Fruit fly (Drosophila melanogaster): Measurements from ENCODE around the gene CG31251.

Gene CG31251

DNA sequence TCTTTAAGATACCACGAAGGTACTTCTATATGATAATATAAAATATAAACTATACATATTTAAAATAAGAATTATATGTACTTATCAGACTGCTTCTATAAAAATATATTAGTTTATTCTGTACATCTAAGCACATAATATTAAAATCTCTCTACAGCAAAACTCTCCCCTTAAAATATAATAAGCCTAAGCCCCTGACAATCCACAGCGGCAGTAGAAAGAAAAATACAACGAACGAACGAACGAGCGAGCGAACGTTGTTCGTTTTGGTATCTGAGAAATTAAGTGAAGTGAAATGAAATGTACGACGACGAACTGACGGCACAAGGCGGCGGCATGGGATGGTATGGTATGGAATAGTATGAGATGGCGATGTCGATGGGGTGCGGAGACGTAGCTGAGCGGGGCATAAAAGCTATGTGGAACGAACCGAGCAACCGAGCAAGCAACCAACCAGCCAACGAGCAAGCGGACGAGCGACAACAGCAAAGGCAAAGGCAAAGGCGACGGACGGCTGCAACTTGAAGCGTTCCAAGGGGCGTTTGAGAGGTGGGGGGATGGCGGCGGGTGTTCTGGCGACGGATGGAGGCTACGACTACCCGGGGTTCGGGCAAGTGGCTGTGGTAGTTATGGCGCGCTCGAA, 15.9 kb upstream of the CG31251 start (continued):
- TF ChIP-seq CG2712 (tag; optimal IDR thresholded peaks at IDR 0.05), result peak; percentile 99
- no peak for TF ChIP-seq br (optimal IDR thresholded peaks at IDR 0.05)
- TF ChIP-seq insv (GFP tag; optimal IDR thresholded peaks at IDR 0.05), result peak in 1 of 2 experiments; percentile 84
- peak; percentile 96 for TF ChIP-seq CG2120 (GFP tag; optimal IDR thresholded peaks at IDR 0.05)
- peak; percentile 97 for TF ChIP-seq esg (GFP tag; conservative IDR thresholded peaks at IDR 0.05)
- TF ChIP-seq CG12942 (GFP tag; optimal IDR thresholded peaks at IDR 0.05), result peak; percentile 96
- TF ChIP-seq Blimp-1 (GFP tag; optimal IDR thresholded peaks at IDR 0.05), result peak; percentile 97
- TF ChIP-seq HmgD (GFP tag; optimal IDR thresholded peaks at IDR 0.05), result no peak
- peak; percentile 97 for TF ChIP-seq Aef1 (GFP tag; IDR thresholded peaks at IDR 0.05)
- peak; percentile 72 for TF ChIP-seq jumu (GFP tag; optimal IDR thresholded peaks at IDR 0.05)
- TF ChIP-seq CG30431 (GFP tag; optimal IDR thresholded peaks at IDR 0.05), result peak; percentile 93
- TF ChIP-seq seq (GFP tag; IDR thresholded peaks at IDR 0.05), result peak; percentile 98
- peak; percentile 94 for TF ChIP-seq dmrt11E (tag; optimal IDR thresholded peaks at IDR 0.05)
- peak; percentile 96 for TF ChIP-seq croc (GFP tag; conservative IDR thresholded peaks at IDR 0.05)
- peak; percentile 77 for TF ChIP-seq maf-S (GFP tag; optimal IDR thresholded peaks at IDR 0.05)
- TF ChIP-seq CG7963 (GFP tag; IDR thresholded peaks at IDR 0.05; ENCODE audit: partially characterized antibody), result no peak
- TF ChIP-seq Side (GFP tag; optimal IDR thresholded peaks at IDR 0.05), result peak; percentile 72
- TF ChIP-seq lbe (GFP tag; optimal IDR thresholded peaks at IDR 0.05), result peak; percentile 98
- TF ChIP-seq CG17802 (tag; optimal IDR thresholded peaks at IDR 0.05), result peak; percentile 81
- peak; percentile 98 for TF ChIP-seq CG10366 (GFP tag; IDR thresholded peaks at IDR 0.05)
- peak; percentile 99 for TF ChIP-seq gcm (GFP tag; optimal IDR thresholded peaks at IDR 0.05)
- peak; percentile 96 for TF ChIP-seq twi (tag; optimal IDR thresholded peaks at IDR 0.05)
- TF ChIP-seq nom (GFP tag; optimal IDR thresholded peaks at IDR 0.05), result peak; percentile 97
- TF ChIP-seq danr (GFP tag; IDR thresholded peaks at IDR 0.05), result peak; percentile 96
- TF ChIP-seq dm (GFP tag; optimal IDR thresholded peaks at IDR 0.05), result no peak
- TF ChIP-seq Hr51 (GFP tag; optimal IDR thresholded peaks at IDR 0.05), result peak; percentile 90 to 99
- TF ChIP-seq fd102C (GFP tag; optimal IDR thresholded peaks at IDR 0.05), result no peak
- peak; percentile 95 for TF ChIP-seq CG10654 (GFP tag; optimal IDR thresholded peaks at IDR 0.05)
- TF ChIP-seq CG7745 (tag; optimal IDR thresholded peaks at IDR 0.05), result no peak
- TF ChIP-seq Sry-δ (GFP tag; optimal IDR thresholded peaks at IDR 0.05), result no peak
- TF ChIP-seq Sry-β (GFP tag; optimal IDR thresholded peaks at IDR 0.05), result peak; percentile 67
- peak; percentile 99 for TF ChIP-seq HHEX (GFP tag; optimal IDR thresholded peaks at IDR 0.05)
- peak; percentile 94 for TF ChIP-seq CG17612 (GFP tag; IDR thresholded peaks at IDR 0.05)
- peak; percentile 98 for TF ChIP-seq Vsx1 (GFP tag; optimal IDR thresholded peaks at IDR 0.05)
- TF ChIP-seq slou (GFP tag; optimal IDR thresholded peaks at IDR 0.05), result peak; percentile 95
- TF ChIP-seq CG31441 (GFP tag; IDR thresholded peaks at IDR 0.05), result peak; percentile 99
- TF ChIP-seq fd3F (GFP tag; optimal IDR thresholded peaks at IDR 0.05), result peak; percentile 99
- no peak for TF ChIP-seq bigmax (GFP tag; optimal IDR thresholded peaks at IDR 0.05)
- peak; percentile 62 for TF ChIP-seq Ets97D (GFP tag; optimal IDR thresholded peaks at IDR 0.05)
- TF ChIP-seq CG9727 (GFP tag; optimal IDR thresholded peaks at IDR 0.05), result peak; percentile 98
- TF ChIP-seq slbo (GFP tag; IDR thresholded peaks at IDR 0.05), result peak; percentile 99
- TF ChIP-seq CG14710 (tag; optimal IDR thresholded peaks at IDR 0.05), result peak; percentile 97
- TF ChIP-seq Rx (GFP tag; IDR thresholded peaks at IDR 0.05), result peak; percentile 92
- peak; percentile 42 for TF ChIP-seq Atf3 (GFP tag; optimal IDR thresholded peaks at IDR 0.05)
- peak; percentile 98 for TF ChIP-seq CG15601 (tag; optimal IDR thresholded peaks at IDR 0.05)
- TF ChIP-seq kni (GFP tag; optimal IDR thresholded peaks at IDR 0.05), result peak; percentile 69
- peak; percentile 94 for TF ChIP-seq sim (GFP tag; IDR thresholded peaks at IDR 0.05)
- peak; percentile 93 for TF ChIP-seq Med (GFP tag)
- no peak for TF ChIP-seq tio (GFP tag; optimal IDR thresholded peaks at IDR 0.05)
- peak; percentile 99 for TF ChIP-seq sug (tag; optimal IDR thresholded peaks at IDR 0.05)
